Worm (Caenorhabditis elegans): Measurements from ENCODE around the gene fbxb-62.

- no peak for TF ChIP-seq C34B4.2 (tag; optimal IDR thresholded peaks at IDR 0.05)
- no peak for TF ChIP-seq nhr-77 (tag; optimal IDR thresholded peaks at IDR 0.05)
- TF ChIP-seq unc-62 (GFP tag; optimal IDR thresholded peaks at IDR 0.05) = no peak
- no peak for TF ChIP-seq efl-1 (optimal IDR thresholded peaks at IDR 0.05)
- TF ChIP-seq efl-1 (GFP tag; optimal IDR thresholded peaks at IDR 0.05 in 1 of 2) = no peak
- no peak for TF ChIP-seq ama-1 (optimal IDR thresholded peaks at IDR 0.05)
- no peak for TF ChIP-seq fkh-10 (GFP tag; optimal IDR thresholded peaks at IDR 0.05)
- no peak for TF ChIP-seq snu-23 (GFP tag; optimal IDR thresholded peaks at IDR 0.05)
- TF ChIP-seq nhr-19 (GFP tag; conservative IDR thresholded peaks at IDR 0.05) = 0 out of 2 replicates have a peak, but pooled peaks have one; percentile 3
- no peak for TF ChIP-seq unc-98 (GFP tag; IDR thresholded peaks at IDR 0.05)
Measured at ce11 chrV:19301934-19302333, at the start of gene fbxb-62.
